Worm (Caenorhabditis elegans): ENCODE data around the gene C33H5.2.

Gene C33H5.2

DNA sequence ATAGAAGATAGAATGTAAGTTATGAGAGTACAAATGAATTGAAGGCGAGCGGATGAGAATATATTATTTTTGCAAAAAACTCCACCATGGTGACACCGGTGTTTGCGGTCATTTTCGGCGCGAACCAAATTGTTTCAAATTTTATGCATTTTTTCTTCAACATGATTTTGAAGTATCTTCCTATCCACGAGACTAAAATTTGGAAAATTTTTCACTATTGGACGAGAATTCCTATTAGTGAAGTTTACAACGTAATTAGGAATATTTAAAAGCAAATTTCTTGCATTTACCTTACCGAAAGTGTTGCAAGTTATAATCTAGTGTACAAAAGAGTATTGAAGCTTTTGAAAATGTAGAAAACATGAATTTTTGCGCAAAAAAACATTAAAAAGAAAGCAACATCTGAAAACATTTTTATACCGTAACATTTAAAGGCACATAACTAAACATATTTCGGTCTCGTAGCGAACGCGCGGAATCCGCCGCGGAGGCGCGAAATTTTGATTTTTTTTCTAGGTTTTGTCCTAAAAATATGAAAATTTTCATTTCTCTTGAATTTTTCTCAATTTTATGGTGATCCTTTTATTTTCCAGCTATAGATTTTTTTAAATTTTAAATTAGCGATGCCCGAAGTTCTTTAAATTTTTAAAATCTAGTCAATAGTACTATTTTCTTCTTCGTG is 8.3 kb upstream of the C33H5.2 start, which contains the start of gene sgo-1:
Gene sgo-1 (minus strand): TSS at position 51 of the 682 bp plus-strand sequence.
- TF ChIP-seq Y5F2A.4 (GFP tag; optimal IDR thresholded peaks at IDR 0.05) (no peak), T26A8.4 (GFP tag; IDR thresholded peaks at IDR 0.05) (no peak), Y48G9A.11 (GFP tag; IDR thresholded peaks at IDR 0.05) (peak; percentile 87), R02D3.7 (tag; optimal IDR thresholded peaks at IDR 0.05) (no peak), ceh-28 (tag; optimal IDR thresholded peaks at IDR 0.05) (no peak), arid-1 (GFP tag; conservative IDR thresholded peaks at IDR 0.05) (0 out of 2 replicates have a peak, but pooled peaks have one; percentile 51), nhr-6 (tag; optimal IDR thresholded peaks at IDR 0.05) (no peak), F49E8.2 (tag; optimal IDR thresholded peaks at IDR 0.05; ENCODE audit: borderline replicate concordance) (peak; percentile 91), F37D6.2 (tag; optimal IDR thresholded peaks at IDR 0.05) (no peak), nhr-42 (GFP tag; IDR thresholded peaks at IDR 0.05) (no peak), lin-38 (GFP tag; IDR thresholded peaks at IDR 0.05) (peak; percentile 85), attf-4 (tag; optimal IDR thresholded peaks at IDR 0.05) (no peak), unc-130 (GFP tag; optimal IDR thresholded peaks at IDR 0.05) (peak; percentile 83), snpc-1.2 (GFP tag; IDR thresholded peaks at IDR 0.05) (peak; percentile 87), D1046.2 (GFP tag; IDR thresholded peaks at IDR 0.05) (no peak), pqm-1 (tag; optimal IDR thresholded peaks at IDR 0.05) (no peak), F10B5.3 (tag; optimal IDR thresholded peaks at IDR 0.05) (no peak), lin-15B (tag; optimal IDR thresholded peaks at IDR 0.05) (no peak), aha-1 (tag) (no peak)

DNA sequence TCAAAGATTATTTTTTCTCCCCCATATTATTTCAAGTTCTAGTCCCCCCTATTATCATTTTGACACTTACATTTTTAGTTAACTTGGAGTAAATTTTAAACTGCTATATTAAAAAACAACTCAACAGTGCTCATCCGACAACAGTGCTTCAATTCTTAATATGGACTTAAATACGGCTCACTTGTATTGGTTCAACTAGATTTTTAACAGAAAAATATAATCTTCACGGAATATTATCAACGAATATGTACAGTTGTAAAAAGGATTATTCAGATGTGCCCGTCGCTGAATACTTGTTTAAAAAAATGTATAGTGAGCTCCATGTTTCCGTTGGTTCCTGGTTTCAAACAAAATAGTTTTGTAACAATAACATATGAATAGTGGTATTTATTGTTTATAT is 4.5 kb upstream of the C33H5.2 start:
- TF ChIP-seq F49E8.2 (tag; optimal IDR thresholded peaks at IDR 0.05; ENCODE audit: borderline replicate concordance): peak; percentile 21
- no peak for TF ChIP-seq daf-19 (GFP tag; conservative IDR thresholded peaks at IDR 0.05)
- TF ChIP-seq snpc-1.2 (GFP tag; IDR thresholded peaks at IDR 0.05): peak; percentile 61

DNA sequence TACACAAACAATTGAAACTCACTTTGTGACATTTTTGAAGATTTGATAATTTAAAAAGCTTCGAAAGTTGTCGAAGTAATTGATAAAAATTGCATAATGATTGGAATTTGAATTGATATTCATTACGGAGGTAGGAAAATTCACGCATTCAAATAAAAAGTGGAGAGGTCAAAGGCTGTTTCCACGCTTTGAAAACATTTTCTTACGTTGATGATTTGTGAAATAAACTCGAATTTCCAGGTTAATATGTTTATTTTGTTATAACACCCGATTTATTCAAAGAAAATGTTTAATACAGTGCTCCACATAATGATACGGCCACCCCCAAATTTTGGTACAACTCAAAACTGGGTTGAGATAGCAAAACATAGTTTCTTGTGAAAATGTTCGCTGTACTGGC is 1.6 kb upstream of the C33H5.2 start, which contains the start of gene C33H5.16:
Gene C33H5.16 (minus strand): TSS at position 101 of the 400 bp plus-strand sequence.
- TF ChIP-seq zip-11 (GFP tag; IDR thresholded peaks at IDR 0.05) (no peak), ceh-32 (tag; optimal IDR thresholded peaks at IDR 0.05; ENCODE audit: poor library complexity) (no peak), fkh-10 (GFP tag; optimal IDR thresholded peaks at IDR 0.05) (no peak), daf-19 (GFP tag; conservative IDR thresholded peaks at IDR 0.05) (no peak), mdl-1 (tag; optimal IDR thresholded peaks at IDR 0.05) (no peak), unc-62 (GFP tag; optimal IDR thresholded peaks at IDR 0.05 in 1 of 2) (no peak), unc-62 (tag; optimal IDR thresholded peaks at IDR 0.05) (no peak), lir-3 (tag; optimal IDR thresholded peaks at IDR 0.05) (no peak), Y75B8A.6 (GFP tag; IDR thresholded peaks at IDR 0.05) (no peak), cey-2 (tag; optimal IDR thresholded peaks at IDR 0.05; ENCODE audit: borderline replicate concordance, insufficient read depth) (no peak), nhr-42 (GFP tag; IDR thresholded peaks at IDR 0.05) (no peak), sdz-12 (GFP tag; optimal IDR thresholded peaks at IDR 0.05) (no peak), nhr-77 (tag; optimal IDR thresholded peaks at IDR 0.05) (no peak), zfp-3 (GFP tag; conservative IDR thresholded peaks at IDR 0.05) (no peak), lin-13 (GFP tag; optimal IDR thresholded peaks at IDR 0.05) (no peak), aly-2 (tag; optimal IDR thresholded peaks at IDR 0.05) (no peak)

DNA sequence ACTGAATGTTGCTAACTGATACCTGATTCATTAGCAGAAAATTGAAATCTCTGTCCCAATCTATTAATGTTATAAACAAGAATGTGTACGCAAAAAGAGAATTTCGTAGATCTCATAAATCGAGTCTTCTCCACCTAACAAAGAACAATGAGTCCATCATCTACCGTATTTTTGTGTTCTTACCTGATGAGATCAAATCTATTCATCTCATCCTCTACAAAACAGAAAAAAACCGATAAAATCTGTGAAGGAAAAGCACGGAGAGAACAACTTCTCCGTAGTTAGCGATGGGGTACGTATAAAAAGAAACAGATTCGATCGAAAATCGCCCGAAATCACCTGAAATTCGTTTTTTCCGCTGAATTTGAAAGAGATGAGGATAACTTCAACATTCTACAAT is 3.7 kb downstream of the C33H5.2 start, which contains the start of gene C33H5.1:
Gene C33H5.1 (plus strand): TSS at position 330 of the 400 bp plus-strand sequence.
- no peak for TF ChIP-seq lsy-2 (tag; optimal IDR thresholded peaks at IDR 0.05)
- peak; percentile 70 for TF ChIP-seq aha-1 (tag)
- TF ChIP-seq lim-7 (GFP tag; IDR thresholded peaks at IDR 0.05): no peak
- no peak for TF ChIP-seq hmg-1.1 (GFP tag; IDR thresholded peaks at IDR 0.05)
